Fruit fly (Drosophila melanogaster): Measurements from ENCODE around the gene Atg8a.

Gene Atg8a

DNA sequence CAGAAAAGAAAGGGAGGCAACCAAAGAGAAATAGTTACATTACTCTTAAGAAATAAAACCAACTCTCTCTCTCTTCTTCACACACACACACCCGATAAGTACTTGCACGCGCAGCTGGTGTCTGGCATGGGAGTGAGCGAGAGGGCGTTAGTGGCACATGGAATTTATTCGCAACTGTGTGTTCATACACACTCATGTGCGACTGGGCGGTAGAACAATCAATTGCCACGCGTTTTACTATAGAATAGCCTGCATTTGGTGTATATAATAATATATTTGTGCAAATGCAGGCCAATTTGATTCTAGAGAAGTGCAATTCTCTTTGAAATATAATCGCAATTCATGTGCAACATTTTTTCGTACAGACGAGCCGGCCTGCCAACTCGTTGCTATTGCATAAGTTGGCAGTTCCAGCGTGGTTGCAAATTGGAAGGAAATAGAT, 17.8 kb upstream of the Atg8a start (continued):
- TF ChIP-seq CG2116 (GFP tag; optimal IDR thresholded peaks at IDR 0.05), result peak; percentile 19
- TF ChIP-seq NK7.1 (GFP tag; optimal IDR thresholded peaks at IDR 0.05), result no peak
- TF ChIP-seq Xrp1 (GFP tag; IDR thresholded peaks at IDR 0.05), result no peak
- no peak for TF ChIP-seq CG17385 (GFP tag; optimal IDR thresholded peaks at IDR 0.05)
- TF ChIP-seq knrl (GFP tag; IDR thresholded peaks at IDR 0.05; ENCODE audit: partially characterized antibody), result no peak
- peak; percentile 63 for TF ChIP-seq Ets65A (GFP tag)
- TF ChIP-seq gsb (GFP tag; IDR thresholded peaks at IDR 0.05), result no peak
- TF ChIP-seq tx (GFP tag; optimal IDR thresholded peaks at IDR 0.05), result no peak
- TF ChIP-seq sob (GFP tag; IDR thresholded peaks at IDR 0.05), result peak; percentile 22; the same call in 1 of the 2 replicates
- TF ChIP-seq CG11504 (tag; optimal IDR thresholded peaks at IDR 0.05), result peak; percentile 12
- no peak for TF ChIP-seq BtbVII (GFP tag; optimal IDR thresholded peaks at IDR 0.05)
- TF ChIP-seq chif (GFP tag; optimal IDR thresholded peaks at IDR 0.05), result no peak
- TF ChIP-seq CG3163 (GFP tag; optimal IDR thresholded peaks at IDR 0.05), result peak; percentile 94
- TF ChIP-seq nerfin-1 (tag; optimal IDR thresholded peaks at IDR 0.05), result peak; percentile 53
- 0 out of 3 replicates have a peak, but pooled peaks have one; percentile 32 for TF ChIP-seq row (GFP tag; IDR thresholded peaks at IDR 0.05)
- TF ChIP-seq ewg (GFP tag; optimal IDR thresholded peaks at IDR 0.05), result peak; percentile 17
- no peak for TF ChIP-seq TFAM (GFP tag; optimal IDR thresholded peaks at IDR 0.05)
- TF ChIP-seq HLHmδ (GFP tag; optimal IDR thresholded peaks at IDR 0.05), result peak; percentile 19
- no peak; the same call in 2 of the 3 replicates for TF ChIP-seq CG6175 (GFP tag; IDR thresholded peaks at IDR 0.05)
- TF ChIP-seq CG11696 (GFP tag; IDR thresholded peaks at IDR 0.05), result no peak
- no peak for TF ChIP-seq emc (GFP tag; optimal IDR thresholded peaks at IDR 0.05)
- TF ChIP-seq fd3F (GFP tag; optimal IDR thresholded peaks at IDR 0.05), result no peak
- TF ChIP-seq Ada2b (GFP tag; IDR thresholded peaks at IDR 0.05), result no peak
- peak; percentile 71 for TF ChIP-seq Med (GFP tag)
- no peak for TF ChIP-seq Eip74EF (GFP tag; optimal IDR thresholded peaks at IDR 0.05)
- no peak for TF ChIP-seq tna (GFP tag; IDR thresholded peaks at IDR 0.05; ENCODE audit: partially characterized antibody)
- peak; percentile 6 for TF ChIP-seq CG10543 (GFP tag; optimal IDR thresholded peaks at IDR 0.05)
- TF ChIP-seq MBD-R2 (GFP tag; IDR thresholded peaks at IDR 0.05), result no peak
- TF ChIP-seq CG6683 (GFP tag; optimal IDR thresholded peaks at IDR 0.05), result no peak
- TF ChIP-seq CG6854 (GFP tag; optimal IDR thresholded peaks at IDR 0.05), result no peak
- no peak for TF ChIP-seq CG32532 (GFP tag; IDR thresholded peaks at IDR 0.05)
- no peak for TF ChIP-seq cad (GFP tag; optimal IDR thresholded peaks at IDR 0.05)
- TF ChIP-seq z (GFP tag; IDR thresholded peaks at IDR 0.05), result no peak
- TF ChIP-seq CG10431 (GFP tag; optimal IDR thresholded peaks at IDR 0.05), result no peak
- no peak for TF ChIP-seq Ravus (GFP tag; IDR thresholded peaks at IDR 0.05)
- no peak for TF ChIP-seq B-H2 (GFP tag; optimal IDR thresholded peaks at IDR 0.05)
- no peak for TF ChIP-seq CG43689 (GFP tag; IDR thresholded peaks at IDR 0.05)
- TF ChIP-seq CG8388 (GFP tag; optimal IDR thresholded peaks at IDR 0.05), result no peak
- no peak for TF ChIP-seq CG17612 (GFP tag; IDR thresholded peaks at IDR 0.05)
- peak; percentile 100 for TF ChIP-seq CG15479 (GFP tag; optimal IDR thresholded peaks at IDR 0.05)
- TF ChIP-seq CG33213 (GFP tag; optimal IDR thresholded peaks at IDR 0.05), result no peak
- peak; percentile 27 for TF ChIP-seq HHEX (GFP tag; optimal IDR thresholded peaks at IDR 0.05)
- TF ChIP-seq tap (tag; optimal IDR thresholded peaks at IDR 0.05), result no peak
- TF ChIP-seq CG1832 (GFP tag; optimal IDR thresholded peaks at IDR 0.05), result no peak
- no peak for TF ChIP-seq CG13296 (GFP tag; optimal IDR thresholded peaks at IDR 0.05)
- TF ChIP-seq CG3726 (GFP tag; IDR thresholded peaks at IDR 0.05), result no peak
- TF ChIP-seq CG6272 (GFP tag; IDR thresholded peaks at IDR 0.05), result no peak
- no peak for TF ChIP-seq nau (GFP tag; optimal IDR thresholded peaks at IDR 0.05)
- TF ChIP-seq odd (GFP tag; optimal IDR thresholded peaks at IDR 0.05), result no peak
- TF ChIP-seq Vsx1 (GFP tag; optimal IDR thresholded peaks at IDR 0.05), result no peak
- no peak for TF ChIP-seq CG7556 (GFP tag; optimal IDR thresholded peaks at IDR 0.05)
